Worm (Caenorhabditis elegans) whole organism, L3 larva: ENCODE data around the gene K08E4.7.
A peak's percentile ranks its signal among the peaks of the same experiment; 100 is the strongest.

Experiments used
- R02D3.7 ChIP-seq: fragments of 150-350 bp; optimal IDR thresholded peaks from 2 replicates; lab custom pipeline; 2014; ENCODE audit warnings: missing biosample characterization, missing genetic modification characterization
- ZK546.5 ChIP-seq: sonication (generic microtip); optimal IDR thresholded peaks from 2 replicates; lab custom pipeline; 2017; ENCODE audit warnings: missing biosample characterization, missing genetic modification characterization
- aly-2 ChIP-seq: fragments of 150-350 bp; optimal IDR thresholded peaks from 2 replicates; lab custom pipeline; 2014; ENCODE audit warnings: missing biosample characterization, missing genetic modification characterization
- ama-1 ChIP-seq: fragments of 150-350 bp; optimal IDR thresholded peaks from 2 replicates; lab custom pipeline; 2018
- ceh-16 ChIP-seq: sonication (generic microtip); optimal IDR thresholded peaks from 2 replicates; lab custom pipeline; 2017; ENCODE audit warnings: missing biosample characterization, missing genetic modification characterization
- ceh-28 ChIP-seq: fragments of 150-350 bp; optimal IDR thresholded peaks from 2 replicates; lab custom pipeline; 2014; ENCODE audit warnings: missing biosample characterization, missing genetic modification reagents, missing genetic modification characterization
- ceh-82 ChIP-seq: fragments of 150-350 bp; optimal IDR thresholded peaks from 2 replicates; lab custom pipeline; 2014; ENCODE audit warnings: missing biosample characterization, missing genetic modification characterization
- ceh-9 ChIP-seq: sonication (generic microtip); optimal IDR thresholded peaks from 2 replicates; lab custom pipeline; 2018; ENCODE audit warnings: missing biosample characterization, missing genetic modification characterization
- daf-12 ChIP-seq: fragments of 150-350 bp; optimal IDR thresholded peaks from 2 replicates; lab custom pipeline; 2014; ENCODE audit warnings: missing biosample characterization, missing genetic modification reagents, missing genetic modification characterization
- egl-27 ChIP-seq: sonication (generic microtip); optimal IDR thresholded peaks from 4 replicates; lab custom pipeline; 2017; ENCODE audit warnings: missing biosample characterization, missing genetic modification reagents, missing genetic modification characterization
- egl-5 ChIP-seq: fragments of 150-350 bp; optimal IDR thresholded peaks from 2 replicates; lab custom pipeline; 2017; ENCODE audit warnings: missing biosample characterization, missing genetic modification reagents, missing genetic modification characterization, inconsistent platforms
- elt-1 ChIP-seq: fragments of 150-350 bp; optimal IDR thresholded peaks from 2 replicates; lab custom pipeline; 2014; ENCODE audit warnings: missing biosample characterization, missing genetic modification characterization
- elt-2 ChIP-seq: sonication (generic microtip); optimal IDR thresholded peaks from 2 replicates; lab custom pipeline; 2016; ENCODE audit warnings: missing genetic modification reagents, mild to moderate bottlenecking, missing genetic modification characterization, missing compliant biosample characterization
- elt-3 ChIP-seq, 3 experiments: fragments of 150-350 bp in 1 of 3; sonication (generic microtip) in 2 of 3; optimal IDR thresholded peaks; 2 replicates in 2 of 3; 4 replicates in 1 of 3; lab custom pipeline; 2014 to 2017; ENCODE audit warnings: missing biosample characterization in 3 of 3, missing genetic modification characterization in 3 of 3
- eor-1 ChIP-seq, 2 experiments: fragments of 150-350 bp; optimal IDR thresholded peaks; 2 replicates each; lab custom pipeline; 2014 to 2018; ENCODE audit warnings: missing biosample characterization in 2 of 2, missing genetic modification characterization in 2 of 2
- fkh-10 ChIP-seq: sonication (generic microtip); optimal IDR thresholded peaks from 2 replicates; lab custom pipeline; 2017; ENCODE audit warnings: missing biosample characterization, missing genetic modification reagents, missing genetic modification characterization
- fkh-2 ChIP-seq: fragments of 150-350 bp; optimal IDR thresholded peaks from 2 replicates; lab custom pipeline; 2014; ENCODE audit warnings: missing biosample characterization, missing genetic modification reagents, missing genetic modification characterization
- fos-1 ChIP-seq: fragments of 150-350 bp; optimal IDR thresholded peaks from 2 replicates; lab custom pipeline; 2014; ENCODE audit warnings: missing biosample characterization, missing genetic modification characterization
- hmg-11 ChIP-seq: sonication (generic microtip); optimal IDR thresholded peaks from 2 replicates; lab custom pipeline; 2016; ENCODE audit warnings: missing genetic modification characterization, missing compliant biosample characterization
- jun-1 ChIP-seq: fragments of 150-350 bp; optimal IDR thresholded peaks from 2 replicates; lab custom pipeline; 2014; ENCODE audit warnings: missing biosample characterization, missing genetic modification reagents, missing genetic modification characterization
- lin-15B ChIP-seq: fragments of 150-350 bp; optimal IDR thresholded peaks from 2 replicates; lab custom pipeline; 2014; ENCODE audit warnings: missing biosample characterization, missing genetic modification characterization
- lin-39 ChIP-seq: fragments of 150-350 bp; optimal IDR thresholded peaks from 2 replicates; lab custom pipeline; 2018; ENCODE audit warnings: missing biosample characterization, missing genetic modification reagents, missing genetic modification characterization
- lsy-12 ChIP-seq: sonication (generic microtip); optimal IDR thresholded peaks from 2 replicates; lab custom pipeline; 2016; ENCODE audit warnings: mild to moderate bottlenecking, missing genetic modification characterization, missing compliant biosample characterization
- mdl-1 ChIP-seq: fragments of 150-350 bp; optimal IDR thresholded peaks from 2 replicates; lab custom pipeline; 2014; ENCODE audit warnings: missing biosample characterization, missing genetic modification characterization
- mml-1 ChIP-seq: fragments of 150-350 bp; sonication (generic microtip); optimal IDR thresholded peaks from 3 replicates; lab custom pipeline; 2014; ENCODE audit warnings: missing biosample characterization, missing genetic modification characterization
- nfya-1 ChIP-seq: sonication (generic microtip); optimal IDR thresholded peaks from 2 replicates; lab custom pipeline; 2017; ENCODE audit warnings: missing genetic modification characterization, mild to moderate bottlenecking, missing compliant biosample characterization, antibody characterized with exemption, moderate library complexity; ENCODE audit not compliant: insufficient read depth
- nhr-11 ChIP-seq: fragments of 150-350 bp; optimal IDR thresholded peaks from 2 replicates; lab custom pipeline; 2014; ENCODE audit warnings: missing biosample characterization, missing genetic modification characterization
- nhr-12 ChIP-seq: fragments of 150-350 bp; optimal IDR thresholded peaks from 2 replicates; lab custom pipeline; 2014; ENCODE audit warnings: missing biosample characterization, missing genetic modification characterization
- nhr-23 ChIP-seq: fragments of 150-350 bp; optimal IDR thresholded peaks from 2 replicates; lab custom pipeline; 2014; ENCODE audit warnings: missing biosample characterization, missing genetic modification reagents, missing genetic modification characterization
- nhr-237 ChIP-seq: fragments of 150-350 bp; optimal IDR thresholded peaks from 2 replicates; lab custom pipeline; 2014; ENCODE audit warnings: missing biosample characterization, missing genetic modification characterization
- nhr-25 ChIP-seq: sonication (generic microtip); optimal IDR thresholded peaks from 2 replicates; lab custom pipeline; 2017; ENCODE audit warnings: missing biosample characterization, missing genetic modification characterization
- nhr-28 ChIP-seq: fragments of 150-350 bp; optimal IDR thresholded peaks from 2 replicates; lab custom pipeline; 2014; ENCODE audit warnings: missing biosample characterization, missing genetic modification characterization
- nhr-43 ChIP-seq: sonication (generic microtip); optimal IDR thresholded peaks from 2 replicates; lab custom pipeline; 2016; ENCODE audit warnings: mild to moderate bottlenecking, missing genetic modification characterization, missing compliant biosample characterization; ENCODE audit not compliant: poor library complexity, severe bottlenecking
- nhr-67 ChIP-seq: fragments of 150-350 bp; optimal IDR thresholded peaks from 2 replicates; lab custom pipeline; 2014; ENCODE audit warnings: missing biosample characterization, missing genetic modification characterization
- nhr-76 ChIP-seq: fragments of 150-350 bp; sonication (generic microtip); optimal IDR thresholded peaks from 5 replicates; lab custom pipeline; 2014; ENCODE audit warnings: missing biosample characterization, missing genetic modification characterization
- nhr-77 ChIP-seq: fragments of 150-350 bp; optimal IDR thresholded peaks from 2 replicates; lab custom pipeline; 2014; ENCODE audit warnings: missing biosample characterization, missing genetic modification characterization
- pha-4 ChIP-seq: fragments of 150-350 bp; optimal IDR thresholded peaks from 2 replicates; lab custom pipeline; 2014; ENCODE audit warnings: missing biosample characterization, missing genetic modification reagents, missing genetic modification characterization
- pqm-1 ChIP-seq: fragments of 150-350 bp; optimal IDR thresholded peaks from 2 replicates; lab custom pipeline; 2017; ENCODE audit warnings: missing biosample characterization, missing genetic modification characterization, inconsistent platforms
- sea-2 ChIP-seq: fragments of 150-350 bp; sonication (generic microtip); optimal IDR thresholded peaks from 4 replicates; lab custom pipeline; 2014; ENCODE audit warnings: missing biosample characterization, missing genetic modification reagents, missing genetic modification characterization
- skn-1 ChIP-seq: fragments of 150-350 bp; optimal IDR thresholded peaks from 2 replicates; lab custom pipeline; 2014; ENCODE audit warnings: missing biosample characterization, missing genetic modification characterization
- snpc-4 ChIP-seq: fragments of 150-350 bp; optimal IDR thresholded peaks from 2 replicates; lab custom pipeline; 2014; ENCODE audit warnings: missing biosample characterization, missing genetic modification characterization
- tbx-2 ChIP-seq: sonication (generic microtip); optimal IDR thresholded peaks from 2 replicates; lab custom pipeline; 2016; ENCODE audit warnings: mild to moderate bottlenecking, missing genetic modification characterization, missing compliant biosample characterization
- unc-39 ChIP-seq: sonication (generic microtip); optimal IDR thresholded peaks from 4 replicates; lab custom pipeline; 2017; ENCODE audit warnings: missing biosample characterization, missing genetic modification characterization
- unc-62 ChIP-seq: fragments of 150-350 bp; sonication (generic microtip); optimal IDR thresholded peaks from 4 replicates; lab custom pipeline; 2014; ENCODE audit warnings: missing biosample characterization, missing genetic modification reagents, missing genetic modification characterization
- zag-1 ChIP-seq: fragments of 150-350 bp; optimal IDR thresholded peaks from 2 replicates; lab custom pipeline; 2014; ENCODE audit warnings: missing biosample characterization, missing genetic modification characterization
- ztf-11 ChIP-seq: fragments of 150-350 bp; optimal IDR thresholded peaks from 2 replicates; lab custom pipeline; 2014; ENCODE audit warnings: missing biosample characterization, missing genetic modification characterization
- ztf-4 ChIP-seq: fragments of 150-350 bp; optimal IDR thresholded peaks from 2 replicates; lab custom pipeline; 2014; ENCODE audit warnings: missing biosample characterization, missing genetic modification characterization

K08E4.7 gene

ce11 chrIV:12032383-12032782, 43.2 kb upstream of the K08E4.7 start:
- TF ChIP-seq sea-2 (no peak), lin-15B (peak; percentile 80), daf-12 (tag; lab: Kevin White, UChicago) (no peak), lin-39 (peak; percentile 29), nhr-43 (tag; lab: Kevin White, UChicago) (peak; percentile 70), eor-1 (tag; optimal IDR thresholded peaks at IDR 0.05; lab: Kevin White, UChicago) (no peak), nhr-11 (tag; lab: Kevin White, UChicago) (no peak), ztf-11 (tag; lab: Kevin White, UChicago) (no peak), ceh-82 (tag; lab: Kevin White, UChicago) (peak; percentile 39), pqm-1 (tag; lab: Kevin White, UChicago) (peak; percentile 94), tbx-2 (tag; lab: Kevin White, UChicago) (peak; percentile 61), nhr-67 (no peak), snpc-4 (tag; lab: Kevin White, UChicago) (peak; percentile 34), ama-1 (peak; percentile 79), elt-2 (tag; lab: Kevin White, UChicago) (peak; percentile 97), elt-1 (tag; lab: Kevin White, UChicago) (peak; percentile 55), zag-1 (tag; lab: Kevin White, UChicago) (no peak), ztf-4 (no peak), fkh-10 (no peak), ceh-28 (tag; lab: Kevin White, UChicago) (peak; percentile 95), fkh-2 (tag; lab: Kevin White, UChicago) (no peak), egl-5 (peak; percentile 93), nhr-77 (no peak), jun-1 (peak; percentile 86), ceh-9 (tag; lab: Kevin White, UChicago) (no peak), nhr-237 (tag; lab: Kevin White, UChicago) (no peak), nfya-1 (tag; lab: Kevin White, UChicago) (peak; percentile 89), nhr-25 (tag; lab: Kevin White, UChicago) (peak; percentile 93), nhr-23 (tag; lab: Kevin White, UChicago) (peak; percentile 92), R02D3.7 (tag; lab: Kevin White, UChicago) (no peak), lsy-12 (peak; percentile 83), ceh-16 (no peak), unc-62 (GFP tag; lab: Kevin White, UChicago) (peak; percentile 65), hmg-11 (peak; percentile 89), ZK546.5 (tag; lab: Kevin White, UChicago) (no peak), aly-2 (tag; lab: Kevin White, UChicago) (no peak), egl-27 (tag; lab: Kevin White, UChicago) (peak; percentile 20), elt-3 (tag; optimal IDR thresholded peaks at IDR 0.05; lab: Kevin White, UChicago) (no peak), pha-4 (tag; lab: Kevin White, UChicago) (peak; percentile 92), mml-1 (tag; lab: Kevin White, UChicago) (no peak), skn-1 (peak; percentile 59), fos-1 (tag; lab: Kevin White, UChicago) (peak; percentile 79), nhr-28 (no peak), mdl-1 (peak; percentile 43), nhr-12 (tag; lab: Kevin White, UChicago) (no peak), unc-39 (tag; lab: Kevin White, UChicago) (no peak), nhr-76 (no peak)

DNA sequence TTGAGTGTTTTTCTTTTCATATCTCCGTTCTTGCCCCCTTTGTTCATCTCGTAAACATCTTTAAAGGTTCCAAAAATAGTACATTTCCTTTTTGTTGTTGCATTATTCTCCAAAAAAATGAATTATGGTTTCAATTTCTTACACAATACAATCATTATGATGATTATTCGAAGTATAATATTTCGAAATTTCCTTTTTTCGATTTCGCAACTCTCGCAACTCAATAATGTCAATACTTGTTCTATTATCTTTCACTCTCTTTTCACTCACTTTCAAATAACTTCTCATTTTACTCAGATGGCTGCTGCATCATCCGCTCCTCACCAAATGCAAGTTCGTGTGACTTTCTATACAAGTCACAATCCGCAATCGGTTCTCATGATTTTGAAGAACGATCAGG, 41.6 kb upstream of the K08E4.7 start, which contains the start of gene sqst-1:
sqst-1 (plus strand) TSS at position 298 of the 400 bp plus-strand sequence.
- TF ChIP-seq elt-2 (tag; lab: Kevin White, UChicago) (no peak), ama-1 (peak; percentile 84), pha-4 (tag; lab: Kevin White, UChicago) (peak; percentile 4)
